Fruit fly (Drosophila melanogaster) whole organism, embryonic: ENCODE results near the gene CG10068.

Experiments
- Awh ChIP-seq: fragments of 200-800 bp; sonication (Bioruptor generic); IDR thresholded peaks from 2 replicates; pipeline ENCODE4, ENCODE4 v1.3.6; 2022; ENCODE audit warnings: missing biosample characterization, missing genetic modification characterization
- Bgb ChIP-seq: fragments of 200-800 bp; sonication (Bioruptor generic); IDR thresholded peaks from 2 replicates; pipeline ENCODE4 v1.3.6; 2022; ENCODE audit warnings: missing biosample characterization, missing genetic modification characterization; ENCODE audit not compliant: partially characterized antibody
- CG10147 ChIP-seq: fragments of 200-800 bp; sonication (Bioruptor generic); optimal IDR thresholded peaks from 2 replicates; lab custom pipeline; 2019; ENCODE audit warnings: missing biosample characterization, mild to moderate bottlenecking, missing genetic modification characterization, moderate library complexity
- CG10462 ChIP-seq: fragments of 200-800 bp; sonication (Bioruptor generic); optimal IDR thresholded peaks from 2 replicates; lab custom pipeline; 2016; ENCODE audit warnings: missing biosample characterization, missing genetic modification characterization
- CG11398 ChIP-seq: fragments of 200-800 bp; sonication (Bioruptor generic); optimal IDR thresholded peaks from 2 replicates; lab custom pipeline; 2016; ENCODE audit warnings: missing biosample characterization, missing genetic modification characterization
- CG13123 ChIP-seq: fragments of 200-800 bp; sonication (Bioruptor generic); optimal IDR thresholded peaks from 2 replicates; lab custom pipeline; 2016; ENCODE audit warnings: missing biosample characterization, missing genetic modification characterization
- CG13296 ChIP-seq: fragments of 200-800 bp; sonication (Bioruptor generic); optimal IDR thresholded peaks from 3 replicates; lab custom pipeline; 2018; ENCODE audit warnings: missing biosample characterization, mild to moderate bottlenecking, missing genetic modification characterization
- CG15269 ChIP-seq: fragments of 200-800 bp; sonication (Bioruptor generic); optimal IDR thresholded peaks from 2 replicates; lab custom pipeline; 2018; ENCODE audit warnings: missing biosample characterization, mild to moderate bottlenecking, missing genetic modification characterization, moderate library complexity
- CG1529 ChIP-seq: fragments of 200-800 bp; sonication (Bioruptor generic); optimal IDR thresholded peaks from 3 replicates; lab custom pipeline; 2018; ENCODE audit warnings: missing biosample characterization, missing genetic modification characterization
- CG16813 ChIP-seq: fragments of 200-800 bp; sonication (Bioruptor generic); IDR thresholded peaks from 3 replicates; pipeline ENCODE4 v1.3.6; 2022; ENCODE audit warnings: missing biosample characterization, missing genetic modification characterization; ENCODE audit not compliant: partially characterized antibody
- CG17186 ChIP-seq: fragments of 200-800 bp; sonication (Bioruptor generic); optimal IDR thresholded peaks from 3 replicates; lab custom pipeline; 2017; ENCODE audit warnings: missing biosample characterization, missing genetic modification reagents, missing genetic modification characterization
- CG17328 ChIP-seq: fragments of 200-800 bp; sonication (Bioruptor generic); IDR thresholded peaks from 2 replicates; pipeline ENCODE4 v1.3.6; 2022; ENCODE audit warnings: missing biosample characterization, missing genetic modification characterization
- CG17568 ChIP-seq: fragments of 200-800 bp; sonication (Bioruptor generic); optimal IDR thresholded peaks from 2 replicates; lab custom pipeline; 2018; ENCODE audit warnings: missing biosample characterization, mild to moderate bottlenecking, missing genetic modification characterization, moderate library complexity
- CG17612 ChIP-seq: fragments of 200-800 bp; sonication (Bioruptor generic); IDR thresholded peaks from 2 replicates; pipeline ENCODE4 v1.3.6; 2022; ENCODE audit warnings: missing biosample characterization, missing genetic modification characterization
- CG18476 ChIP-seq: fragments of 200-800 bp; sonication (Bioruptor generic); optimal IDR thresholded peaks from 2 replicates; lab custom pipeline; 2016; ENCODE audit warnings: missing biosample characterization, mild to moderate bottlenecking, missing genetic modification characterization
- CG2120 ChIP-seq: fragments of 200-800 bp; sonication (Bioruptor generic); optimal IDR thresholded peaks from 3 replicates; lab custom pipeline; 2016; ENCODE audit warnings: missing biosample characterization, missing genetic modification characterization
- CG2199 ChIP-seq: fragments of 200-800 bp; sonication (Bioruptor generic); IDR thresholded peaks from 3 replicates; pipeline ENCODE4 v1.3.6; 2022; ENCODE audit warnings: missing biosample characterization, missing genetic modification characterization
- CG33213 ChIP-seq: fragments of 200-800 bp; sonication (Bioruptor generic); optimal IDR thresholded peaks from 3 replicates; lab custom pipeline; 2016; ENCODE audit warnings: missing biosample characterization, missing genetic modification characterization
- CG4424 ChIP-seq: fragments of 200-800 bp; sonication (Bioruptor generic); optimal IDR thresholded peaks from 3 replicates; lab custom pipeline; 2016; ENCODE audit warnings: missing biosample characterization, missing genetic modification characterization
- CG4707 ChIP-seq: fragments of 200-800 bp; sonication (Bioruptor generic); optimal IDR thresholded peaks from 2 replicates; lab custom pipeline; 2018; ENCODE audit warnings: missing biosample characterization, mild to moderate bottlenecking, missing genetic modification characterization, moderate library complexity
- CG6765 ChIP-seq: fragments of 200-800 bp; sonication (Bioruptor generic); optimal IDR thresholded peaks from 3 replicates; lab custom pipeline; 2017; ENCODE audit warnings: missing biosample characterization, mild to moderate bottlenecking, missing genetic modification characterization
- CG7839 ChIP-seq: fragments of 200-800 bp; sonication (Bioruptor generic); optimal IDR thresholded peaks from 3 replicates; lab custom pipeline; 2018; ENCODE audit warnings: missing biosample characterization, mild to moderate bottlenecking, missing genetic modification characterization, moderate library complexity
- CG7963 ChIP-seq: fragments of 200-800 bp; sonication (Bioruptor generic); IDR thresholded peaks from 3 replicates; pipeline ENCODE4 v1.3.6; 2022; ENCODE audit warnings: missing biosample characterization, missing genetic modification characterization; ENCODE audit not compliant: partially characterized antibody
- CG9817 ChIP-seq: fragments of 200-800 bp; sonication (Bioruptor generic); optimal IDR thresholded peaks from 2 replicates; lab custom pipeline; 2018; ENCODE audit warnings: missing biosample characterization, mild to moderate bottlenecking, missing genetic modification characterization, moderate library complexity
- HLH3B ChIP-seq: fragments of 200-800 bp; sonication (Bioruptor generic); IDR thresholded peaks from 2 replicates; pipeline ENCODE4 v1.3.6; 2022; ENCODE audit warnings: missing biosample characterization, missing genetic modification characterization
- HLH4C ChIP-seq: fragments of 200-800 bp; sonication (Bioruptor generic); IDR thresholded peaks from 3 replicates; pipeline ENCODE4 v1.3.6; 2022; ENCODE audit warnings: missing biosample characterization, missing genetic modification characterization; ENCODE audit not compliant: partially characterized antibody
- Hr39 ChIP-seq: fragments of >200 bp; optimal IDR thresholded peaks from 2 replicates; lab custom pipeline; 2017
- Jarid2 ChIP-seq: fragments of 200-800 bp; sonication (Bioruptor generic); optimal IDR thresholded peaks from 3 replicates; lab custom pipeline; 2017; ENCODE audit warnings: mild to moderate bottlenecking, missing biosample characterization, missing genetic modification reagents, missing genetic modification characterization
- Mes4 ChIP-seq: fragments of 200-800 bp; sonication (Bioruptor generic); optimal IDR thresholded peaks from 2 replicates; lab custom pipeline; 2016; ENCODE audit warnings: missing biosample characterization, missing genetic modification characterization
- Myb ChIP-seq: fragments of 200-800 bp; sonication (Bioruptor generic); optimal IDR thresholded peaks from 2 replicates; lab custom pipeline; 2016; ENCODE audit warnings: missing biosample characterization, missing genetic modification characterization
- Six4 ChIP-seq: fragments of 200-800 bp; sonication (Bioruptor generic); optimal IDR thresholded peaks from 2 replicates; lab custom pipeline; 2016; ENCODE audit warnings: missing biosample characterization, missing genetic modification characterization
- TFAM ChIP-seq: fragments of 200-800 bp; sonication (Bioruptor generic); optimal IDR thresholded peaks from 2 replicates; lab custom pipeline; 2017; ENCODE audit warnings: missing biosample characterization, missing genetic modification characterization, inconsistent platforms
- Xbp1 ChIP-seq: fragments of 200-800 bp; sonication (Bioruptor generic); optimal IDR thresholded peaks from 3 replicates; lab custom pipeline; 2016; ENCODE audit warnings: missing biosample characterization, mild to moderate bottlenecking, missing genetic modification characterization
- amos ChIP-seq: fragments of 200-800 bp; sonication (Bioruptor generic); IDR thresholded peaks from 2 replicates; pipeline ENCODE4 v1.3.6; 2022; ENCODE audit warnings: missing biosample characterization, missing genetic modification characterization; ENCODE audit not compliant: partially characterized antibody
- ap ChIP-seq: fragments of 200-800 bp; sonication (Bioruptor generic); IDR thresholded peaks from 2 replicates; pipeline ENCODE4 v1.3.6; 2022; ENCODE audit warnings: missing biosample characterization, missing genetic modification characterization
- az2 ChIP-seq: fragments of 200-800 bp; sonication (Bioruptor generic); optimal IDR thresholded peaks from 3 replicates; lab custom pipeline; 2016; ENCODE audit warnings: missing biosample characterization, missing genetic modification characterization
- cg ChIP-seq: fragments of 200-800 bp; sonication (Bioruptor generic); optimal IDR thresholded peaks from 3 replicates; lab custom pipeline; 2019; ENCODE audit warnings: missing biosample characterization, mild to moderate bottlenecking, missing genetic modification characterization, moderate library complexity
- cwo ChIP-seq: fragments of 200-800 bp; sonication (Bioruptor generic); optimal IDR thresholded peaks from 3 replicates; lab custom pipeline; 2017; ENCODE audit warnings: missing biosample characterization, missing genetic modification characterization, mild to moderate bottlenecking, moderate library complexity, missing genetic modification reagents
- esg ChIP-seq: fragments of 200-800 bp; sonication (Bioruptor generic); conservative IDR thresholded peaks from 2 replicates; pipeline ENCODE4 v1.3.6; 2022; ENCODE audit warnings: missing biosample characterization, missing genetic modification characterization
- gt ChIP-seq: fragments of 200-800 bp; sonication (Bioruptor generic); IDR thresholded peaks from 2 replicates; pipeline ENCODE4 v1.3.6; 2022; ENCODE audit warnings: missing biosample characterization, missing genetic modification characterization
- maf-S ChIP-seq: fragments of 200-800 bp; sonication (Bioruptor generic); optimal IDR thresholded peaks from 2 replicates; lab custom pipeline; 2016; ENCODE audit warnings: missing biosample characterization, missing genetic modification characterization
- mam ChIP-seq: fragments of 200-800 bp; sonication (Bioruptor generic); optimal IDR thresholded peaks from 3 replicates; lab custom pipeline; 2016; ENCODE audit warnings: missing biosample characterization, missing genetic modification characterization
- nom ChIP-seq: fragments of 200-800 bp; sonication (Bioruptor generic); optimal IDR thresholded peaks from 2 replicates; lab custom pipeline; 2017; ENCODE audit warnings: missing biosample characterization, missing genetic modification characterization, mild to moderate bottlenecking, moderate library complexity, missing genetic modification reagents
- pfk ChIP-seq: fragments of 200-800 bp; sonication (Bioruptor generic); optimal IDR thresholded peaks from 2 replicates; lab custom pipeline; 2018; ENCODE audit warnings: missing biosample characterization, mild to moderate bottlenecking, missing genetic modification characterization, moderate library complexity
- pros ChIP-seq: fragments of 200-800 bp; sonication (Bioruptor generic); optimal IDR thresholded peaks from 3 replicates; lab custom pipeline; 2019; ENCODE audit warnings: missing biosample characterization, mild to moderate bottlenecking, missing genetic modification characterization, moderate library complexity
- row ChIP-seq: fragments of 200-800 bp; sonication (Bioruptor generic); IDR thresholded peaks from 3 replicates; pipeline ENCODE4 v1.3.6; 2022; ENCODE audit warnings: missing biosample characterization, missing genetic modification characterization
- seq ChIP-seq: fragments of 200-800 bp; sonication (Bioruptor generic); IDR thresholded peaks from 2 replicates; pipeline ENCODE4 v1.3.6; 2022; ENCODE audit warnings: missing biosample characterization, missing genetic modification characterization
- sim ChIP-seq: fragments of 200-800 bp; sonication (Bioruptor generic); IDR thresholded peaks from 2 replicates; pipeline ENCODE4 v1.3.6; 2022; ENCODE audit warnings: missing biosample characterization, missing genetic modification characterization
- slou ChIP-seq: fragments of 200-800 bp; sonication (Bioruptor generic); optimal IDR thresholded peaks from 3 replicates; lab custom pipeline; 2016; ENCODE audit warnings: missing biosample characterization, missing genetic modification characterization
- tll ChIP-seq, 2 experiments: fragments of 200-800 bp in 1 of 2; fragments of >200 bp in 1 of 2; sonication (Bioruptor generic) in 1 of 2; optimal IDR thresholded peaks; 2 replicates each; lab custom pipeline; 2017 to 2019; ENCODE audit warnings: missing biosample characterization in 2 of 2, missing genetic modification characterization in 2 of 2, mild to moderate bottlenecking in 1 of 2, moderate library complexity in 1 of 2
- vnd ChIP-seq: fragments of 200-800 bp; sonication (Bioruptor generic); IDR thresholded peaks from 3 replicates; pipeline ENCODE4 v1.3.6; 2022; ENCODE audit warnings: missing biosample characterization, missing genetic modification characterization; ENCODE audit not compliant: partially characterized antibody

Gene CG10068

DNA sequence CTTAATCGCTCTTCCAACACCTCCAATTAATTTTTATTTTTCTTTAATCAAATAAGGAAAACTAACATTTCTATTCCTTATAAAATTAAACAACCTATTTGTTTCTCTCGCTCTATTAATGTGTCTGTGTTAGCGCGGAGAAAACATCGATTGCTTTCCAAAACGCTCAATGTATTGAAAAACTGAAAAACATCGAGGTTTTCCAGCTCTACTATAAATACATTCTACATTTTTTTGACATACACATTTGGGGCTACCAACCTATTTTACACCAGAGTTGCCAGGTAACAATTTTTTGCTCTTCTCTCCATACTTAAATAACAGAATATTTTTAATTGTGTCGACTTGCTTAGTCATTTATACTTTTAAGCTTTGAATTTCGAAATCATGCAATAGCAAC lies 35.9 kb downstream of the CG10068 start (continued):
- no peak for TF ChIP-seq esg
- no peak for TF ChIP-seq Mes4
- TF ChIP-seq tll (GFP tag; optimal IDR thresholded peaks at IDR 0.05; lab: Kevin White, UChicago) = no peak
- peak; percentile 56; the same call in 2 of the 3 replicates for TF ChIP-seq HLH4C (GFP tag; lab: Robert Waterston, UW)
- TF ChIP-seq CG1529 (GFP tag; lab: Kevin White, UChicago) = peak; percentile 12
- no peak for TF ChIP-seq slou (GFP tag; lab: Kevin White, UChicago)
- TF ChIP-seq amos (GFP tag; lab: Robert Waterston, UW) = peak; percentile 81
- peak; percentile 5 for TF ChIP-seq cg
- TF ChIP-seq CG4424 (GFP tag; lab: Kevin White, UChicago) = peak; percentile 1
- peak; percentile 64 for TF ChIP-seq row (GFP tag; lab: Robert Waterston, UW)
- no peak for TF ChIP-seq CG13123 (GFP tag; lab: Kevin White, UChicago)
- TF ChIP-seq CG13296 (GFP tag; lab: Kevin White, UChicago) = peak; percentile 21
- TF ChIP-seq CG6765 (GFP tag; lab: Kevin White, UChicago) = no peak
- TF ChIP-seq TFAM (GFP tag; lab: Kevin White, UChicago) = no peak
- TF ChIP-seq CG10147 (GFP tag; lab: Kevin White, UChicago) = no peak
- TF ChIP-seq vnd (GFP tag; lab: Robert Waterston, UW) = peak; percentile 59
- no peak for TF ChIP-seq CG15269 (tag; lab: Kevin White, UChicago)
- TF ChIP-seq pros (GFP tag; lab: Kevin White, UChicago) = no peak
- peak; percentile 73; the same call in 1 of the 3 replicates for TF ChIP-seq CG2199 (GFP tag; lab: Robert Waterston, UW)
- no peak for TF ChIP-seq CG7839 (tag; lab: Kevin White, UChicago)
- peak; percentile 84 for TF ChIP-seq Bgb
- TF ChIP-seq cwo (GFP tag; lab: Kevin White, UChicago) = no peak
- no peak for TF ChIP-seq seq (GFP tag; lab: Robert Waterston, UW)
- no peak for TF ChIP-seq CG17612
- no peak for TF ChIP-seq CG18476 (GFP tag; lab: Kevin White, UChicago)
- TF ChIP-seq CG10462 (GFP tag; lab: Kevin White, UChicago) = peak; percentile 23
- TF ChIP-seq Myb (GFP tag; lab: Kevin White, UChicago) = peak; percentile 61
- TF ChIP-seq CG17328 (GFP tag; lab: Robert Waterston, UW) = no peak
- TF ChIP-seq CG2120 (GFP tag; lab: Kevin White, UChicago) = peak; percentile 58
- TF ChIP-seq maf-S (GFP tag; lab: Kevin White, UChicago) = no peak
- TF ChIP-seq mam (GFP tag; lab: Kevin White, UChicago) = peak; percentile 47
- TF ChIP-seq CG16813 (GFP tag; lab: Robert Waterston, UW) = peak; percentile 69
- peak; percentile 44 for TF ChIP-seq Xbp1 (GFP tag; lab: Kevin White, UChicago)
- TF ChIP-seq sim (GFP tag; lab: Robert Waterston, UW) = no peak
- TF ChIP-seq pfk (GFP tag; lab: Kevin White, UChicago) = no peak
- TF ChIP-seq CG4707 (GFP tag; lab: Kevin White, UChicago) = no peak
- peak; percentile 3 for TF ChIP-seq CG17186
- 0 out of 3 replicates have a peak, but pooled peaks have one; percentile 39 for TF ChIP-seq CG7963 (GFP tag; lab: Robert Waterston, UW)
- peak; percentile 11 for TF ChIP-seq az2 (GFP tag; lab: Kevin White, UChicago)
- no peak for TF ChIP-seq HLH3B (GFP tag; lab: Robert Waterston, UW)
- no peak for TF ChIP-seq ap (GFP tag; lab: Robert Waterston, UW)
- no peak for TF ChIP-seq CG11398 (GFP tag; lab: Kevin White, UChicago)
- no peak for TF ChIP-seq nom (GFP tag; lab: Kevin White, UChicago)
- TF ChIP-seq CG33213 (GFP tag; lab: Kevin White, UChicago) = peak; percentile 61
- TF ChIP-seq Six4 (GFP tag; lab: Kevin White, UChicago) = peak; percentile 4
- no peak for TF ChIP-seq gt
- no peak for TF ChIP-seq Awh (GFP tag; lab: Robert Waterston, UW)
- no peak for TF ChIP-seq Hr39
- no peak for TF ChIP-seq CG17568 (GFP tag; lab: Kevin White, UChicago)
- peak; percentile 22 for TF ChIP-seq CG9817 (tag; lab: Kevin White, UChicago)
- TF ChIP-seq Jarid2 (GFP tag; lab: Kevin White, UChicago) = no peak
